Fruit fly (Drosophila melanogaster) whole organism, wandering third instar larva: Measurements from ENCODE around the gene CG43052.

ENCODE experiments used
- CG32264 ChIP-seq: fragments of 200-800 bp; sonication (Bioruptor generic); optimal IDR thresholded peaks from 2 replicates; lab custom pipeline; 2016; ENCODE audit warnings: missing biosample characterization, missing genetic modification characterization
- CG9705 ChIP-seq: fragments of 200-800 bp; sonication (Bioruptor generic); optimal IDR thresholded peaks from 2 replicates; lab custom pipeline; 2018; ENCODE audit warnings: missing biosample characterization, mild to moderate bottlenecking, missing genetic modification characterization
- CrebA ChIP-seq: fragments of 200-800 bp; sonication (Bioruptor generic); optimal IDR thresholded peaks from 2 replicates; lab custom pipeline; 2016; ENCODE audit warnings: missing biosample characterization, mild to moderate bottlenecking, missing genetic modification characterization, borderline replicate concordance
- Dfd ChIP-seq: fragments of >200 bp; optimal IDR thresholded peaks from 2 replicates; lab custom pipeline; 2017; ENCODE audit warnings: missing biosample characterization, missing genetic modification characterization
- Dif ChIP-seq: fragments of 200-275, 200-300 bp; sonication (Bioruptor generic); optimal IDR thresholded peaks from 2 replicates; lab custom pipeline; 2018; ENCODE audit warnings: missing biosample characterization, missing genetic modification characterization; ENCODE audit not compliant: partially characterized antibody
- GATAd ChIP-seq: sonication (Bioruptor generic); optimal IDR thresholded peaks from 2 replicates; lab custom pipeline; 2016; ENCODE audit warnings: missing biosample characterization, missing genetic modification characterization
- HLH106 ChIP-seq: fragments of 200-800 bp; optimal IDR thresholded peaks from 3 replicates; lab custom pipeline; 2019; ENCODE audit warnings: missing biosample characterization, mild to moderate bottlenecking, missing genetic modification characterization, moderate library complexity
- Hnf4 ChIP-seq: fragments of 200-800 bp; sonication (Bioruptor generic); optimal IDR thresholded peaks from 2 replicates; lab custom pipeline; 2016; ENCODE audit warnings: missing biosample characterization, mild to moderate bottlenecking, missing genetic modification characterization
- Hr78 ChIP-seq: fragments of >200 bp; optimal IDR thresholded peaks from 2 replicates; lab custom pipeline; 2017; ENCODE audit warnings: missing biosample characterization, missing genetic modification characterization
- Hr83 ChIP-seq: fragments of 200-300 bp; sonication (Bioruptor generic); optimal IDR thresholded peaks from 2 replicates; lab custom pipeline; 2016; ENCODE audit warnings: missing biosample characterization, mild to moderate bottlenecking, missing genetic modification characterization, moderate library complexity; ENCODE audit not compliant: poor library complexity, severe bottlenecking
- Jra ChIP-seq: sonication (Bioruptor generic); optimal IDR thresholded peaks from 2 replicates; lab custom pipeline; 2016; ENCODE audit warnings: missing biosample characterization, missing genetic modification characterization
- Mio ChIP-seq: sonication (Bioruptor generic); optimal IDR thresholded peaks from 2 replicates; lab custom pipeline; 2016; ENCODE audit warnings: missing biosample characterization, missing genetic modification characterization
- N ChIP-seq: fragments of >200 bp; optimal IDR thresholded peaks from 2 replicates; lab custom pipeline; 2018; ENCODE audit warnings: missing biosample characterization, missing external identifiers, missing genetic modification characterization
- Rel ChIP-seq, 2 experiments: fragments of 200-800 bp; sonication (Bioruptor generic) in 1 of 2; optimal IDR thresholded peaks; 2 replicates in 1 of 2; 3 replicates in 1 of 2; lab custom pipeline; 2016 to 2019; ENCODE audit warnings: mild to moderate bottlenecking in 2 of 2, missing biosample characterization in 2 of 2, missing genetic modification characterization in 2 of 2, moderate library complexity in 1 of 2
- Sp1 ChIP-seq: fragments of 200-800 bp; sonication (Bioruptor generic); optimal IDR thresholded peaks from 3 replicates; lab custom pipeline; 2019; ENCODE audit warnings: missing biosample characterization, mild to moderate bottlenecking, missing genetic modification characterization, moderate library complexity
- brk ChIP-seq: fragments of 200-800 bp; sonication (Bioruptor generic); optimal IDR thresholded peaks from 2 replicates; lab custom pipeline; 2016; ENCODE audit warnings: missing biosample characterization, mild to moderate bottlenecking, missing genetic modification characterization
- dsf ChIP-seq: sonication (Bioruptor generic); optimal IDR thresholded peaks from 2 replicates; lab custom pipeline; 2016; ENCODE audit warnings: missing biosample characterization, missing genetic modification characterization, borderline replicate concordance
- ey ChIP-seq: fragments of 200-800 bp; sonication (Bioruptor generic); optimal IDR thresholded peaks from 2 replicates; lab custom pipeline; 2016; ENCODE audit warnings: missing biosample characterization, missing genetic modification characterization
- foxo ChIP-seq, 2 experiments: fragments of 200-800 bp; sonication (Bioruptor generic); optimal IDR thresholded peaks; 2 replicates in 1 of 2; 3 replicates in 1 of 2; lab custom pipeline; 2016 to 2017; ENCODE audit warnings: missing biosample characterization in 2 of 2, missing genetic modification characterization in 2 of 2
- h ChIP-seq: fragments of 200-800 bp; sonication (Bioruptor generic); optimal IDR thresholded peaks from 3 replicates; lab custom pipeline; 2016; ENCODE audit warnings: missing biosample characterization, mild to moderate bottlenecking, missing genetic modification characterization
- lola ChIP-seq: fragments of >200 bp; optimal IDR thresholded peaks from 2 replicates; lab custom pipeline; 2017; ENCODE audit warnings: missing biosample characterization, missing genetic modification characterization
- pan ChIP-seq: fragments of >200 bp; optimal IDR thresholded peaks from 2 replicates; lab custom pipeline; 2017
- psq ChIP-seq: fragments of 200-800 bp; sonication (Bioruptor generic); optimal IDR thresholded peaks from 3 replicates; lab custom pipeline; 2017; ENCODE audit warnings: missing biosample characterization, mild to moderate bottlenecking, missing genetic modification characterization, moderate library complexity
- rgr ChIP-seq: fragments of 200-800 bp; sonication (Bioruptor generic); optimal IDR thresholded peaks from 3 replicates; lab custom pipeline; 2016; ENCODE audit warnings: missing biosample characterization, mild to moderate bottlenecking, missing genetic modification characterization
- sage ChIP-seq: fragments of 200-800 bp; sonication (Bioruptor generic); optimal IDR thresholded peaks from 2 replicates; lab custom pipeline; 2016; ENCODE audit warnings: missing biosample characterization, mild to moderate bottlenecking, missing genetic modification characterization
- sv ChIP-seq: fragments of 200-800 bp; sonication (Bioruptor generic); optimal IDR thresholded peaks from 3 replicates; lab custom pipeline; 2016; ENCODE audit warnings: missing biosample characterization, missing genetic modification characterization
- tai ChIP-seq: sonication (Bioruptor generic); optimal IDR thresholded peaks from 2 replicates; lab custom pipeline; 2016; ENCODE audit warnings: missing biosample characterization, missing genetic modification characterization
- woc ChIP-seq: sonication (Bioruptor generic); optimal IDR thresholded peaks from 2 replicates; lab custom pipeline; 2016; ENCODE audit warnings: missing biosample characterization, mild to moderate bottlenecking, missing genetic modification characterization

Gene CG43052

dm6 chr2L:14388448-14388847 is 36.6 kb downstream of the CG43052 start:
- no peak for TF ChIP-seq psq (GFP tag; lab: Kevin White, UChicago)
- TF ChIP-seq Hr83 (GFP tag; lab: Kevin White, UChicago) = no peak
- TF ChIP-seq CG32264 (GFP tag; lab: Kevin White, UChicago) = no peak
- TF ChIP-seq Mio (GFP tag; lab: Kevin White, UChicago) = no peak
- no peak for TF ChIP-seq N (GFP tag; lab: Kevin White, UChicago)
- no peak for TF ChIP-seq Dfd (GFP tag; lab: Kevin White, UChicago)
- TF ChIP-seq Hr78 (GFP tag; lab: Kevin White, UChicago) = no peak
- TF ChIP-seq dsf (GFP tag; lab: Kevin White, UChicago) = no peak
- no peak for TF ChIP-seq foxo (GFP tag; optimal IDR thresholded peaks at IDR 0.05; lab: Kevin White, UChicago)
- TF ChIP-seq CG9705 (GFP tag; lab: Kevin White, UChicago) = no peak
- TF ChIP-seq, all 38 proteins: peak for 0

dm6 chr2L:14393527-14393926 is 41.6 kb downstream of the CG43052 start:
- TF ChIP-seq CG9705 (GFP tag; lab: Kevin White, UChicago) = no peak
- TF ChIP-seq GATAd (GFP tag; lab: Kevin White, UChicago) = no peak
- no peak for TF ChIP-seq Dif (GFP tag; lab: Kevin White, UChicago)
- TF ChIP-seq CrebA = no peak
- TF ChIP-seq pan (lab: Kevin White, UChicago) = no peak
- TF ChIP-seq Hnf4 (GFP tag; lab: Kevin White, UChicago) = no peak
- no peak for TF ChIP-seq Hr83 (GFP tag; lab: Kevin White, UChicago)
- no peak for TF ChIP-seq lola (GFP tag; lab: Kevin White, UChicago)
- no peak for TF ChIP-seq brk
- no peak for TF ChIP-seq tai (GFP tag; lab: Kevin White, UChicago)
- TF ChIP-seq sv = no peak
- TF ChIP-seq Jra (GFP tag; lab: Kevin White, UChicago) = no peak
- TF ChIP-seq sage (GFP tag; lab: Kevin White, UChicago) = no peak
- no peak for TF ChIP-seq foxo (GFP tag; optimal IDR thresholded peaks at IDR 0.05; lab: Kevin White, UChicago)
- TF ChIP-seq psq (GFP tag; lab: Kevin White, UChicago) = no peak

dm6 chr2L:14394298-14395064 is 42.6 kb downstream of the CG43052 start:
- TF ChIP-seq Hr83 (GFP tag; lab: Kevin White, UChicago) = no peak
- TF ChIP-seq Sp1 (GFP tag; lab: Kevin White, UChicago) = peak; percentile 65
- peak; percentile 51 for TF ChIP-seq CrebA
- TF ChIP-seq woc (GFP tag; lab: Kevin White, UChicago) = peak; percentile 28
- TF ChIP-seq N (GFP tag; lab: Kevin White, UChicago) = no peak
- TF ChIP-seq ey (GFP tag; lab: Kevin White, UChicago) = peak; percentile 8
- peak; percentile 11 for TF ChIP-seq sage (GFP tag; lab: Kevin White, UChicago)
- TF ChIP-seq Hnf4 (GFP tag; lab: Kevin White, UChicago) = no peak
- TF ChIP-seq Rel (GFP tag; optimal IDR thresholded peaks at IDR 0.05; lab: Kevin White, UChicago) = peak; percentile 13
- peak; percentile 55 for TF ChIP-seq Rel (tag; optimal IDR thresholded peaks at IDR 0.05; lab: Kevin White, UChicago)
- peak; percentile 28 for TF ChIP-seq HLH106 (tag; lab: Kevin White, UChicago)
- TF ChIP-seq h = peak; percentile 26
- TF ChIP-seq rgr (GFP tag; lab: Kevin White, UChicago) = peak; percentile 7
- peak in 1 of 2 experiments; percentile 41 for TF ChIP-seq foxo (GFP tag; optimal IDR thresholded peaks at IDR 0.05; lab: Kevin White, UChicago)

- no peak for TF ChIP-seq h
Observed at dm6 chr2L:14395065-14395439, 43.2 kb downstream of the CG43052 start.

- no peak for TF ChIP-seq Jra (GFP tag; lab: Kevin White, UChicago)
Observed at dm6 chr2L:14396263-14396662, 44.4 kb downstream of the CG43052 start.
